Worm (Caenorhabditis elegans): ENCODE data around the gene eak-4.

DNA sequence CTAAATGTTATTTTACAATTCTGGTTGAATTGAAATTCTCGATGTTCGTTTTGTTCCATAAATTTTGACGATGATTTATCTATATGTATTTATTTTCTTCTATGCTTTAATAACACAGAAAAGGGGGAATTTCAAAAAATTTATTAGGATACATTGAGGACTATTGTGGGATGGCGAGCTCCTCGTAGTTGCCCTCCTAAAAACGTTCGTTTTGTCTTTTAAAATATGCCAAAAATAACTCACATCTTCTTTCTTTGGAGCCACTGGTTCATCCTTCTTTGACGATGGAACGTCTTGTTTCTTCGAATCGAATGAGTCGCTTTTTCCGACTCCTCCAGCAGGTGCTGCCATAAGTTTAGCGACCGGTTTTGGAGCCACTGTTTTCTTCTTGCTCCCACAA lies 45.2 kb upstream of the eak-4 start:
- TF ChIP-seq zag-1 (tag; optimal IDR thresholded peaks at IDR 0.05), result no peak
- no peak for TF ChIP-seq pha-4 (GFP tag; IDR thresholded peaks at IDR 0.05)
- no peak for TF ChIP-seq pha-4 (tag; optimal IDR thresholded peaks at IDR 0.05)
- TF ChIP-seq nhr-48 (tag; optimal IDR thresholded peaks at IDR 0.05), result no peak
- no peak for TF ChIP-seq daf-12 (tag; optimal IDR thresholded peaks at IDR 0.05)
- no peak for TF ChIP-seq zip-2 (tag; optimal IDR thresholded peaks at IDR 0.05)
- TF ChIP-seq lin-29 (GFP tag; IDR thresholded peaks at IDR 0.05), result no peak
- no peak for TF ChIP-seq nhr-237 (tag; optimal IDR thresholded peaks at IDR 0.05)
- TF ChIP-seq nhr-76 (tag; optimal IDR thresholded peaks at IDR 0.05), result no peak
- no peak for TF ChIP-seq fos-1 (tag; optimal IDR thresholded peaks at IDR 0.05)
- no peak for TF ChIP-seq ceh-32 (tag; optimal IDR thresholded peaks at IDR 0.05; ENCODE audit: poor library complexity)
- TF ChIP-seq pqm-1 (tag; optimal IDR thresholded peaks at IDR 0.05), result no peak
- TF ChIP-seq ceh-28 (tag; optimal IDR thresholded peaks at IDR 0.05), result no peak
